Worm (Caenorhabditis elegans) whole organism, late embryonic: ENCODE measurements around the gene R102.10.

Experiments used
- C08G9.2 ChIP-seq: sonication (generic microtip); optimal IDR thresholded peaks from 2 replicates; lab custom pipeline; 2016; ENCODE audit warnings: mild to moderate bottlenecking, missing genetic modification characterization, moderate library complexity, missing compliant biosample characterization
- F13H6.1 ChIP-seq: sonication (generic microtip); optimal IDR thresholded peaks from 2 replicates; lab custom pipeline; 2016; ENCODE audit warnings: missing genetic modification characterization, missing compliant biosample characterization
- K02D7.2 ChIP-seq: sonication (generic microtip); optimal IDR thresholded peaks from 2 replicates; lab custom pipeline; 2017; ENCODE audit warnings: mild to moderate bottlenecking, missing genetic modification characterization, missing compliant biosample characterization
- ahr-1 ChIP-seq: sonication (generic microtip); optimal IDR thresholded peaks from 2 replicates; lab custom pipeline; 2016; ENCODE audit warnings: missing genetic modification characterization, missing compliant biosample characterization
- ceh-18 ChIP-seq: sonication (generic microtip); optimal IDR thresholded peaks from 2 replicates; lab custom pipeline; 2016; ENCODE audit warnings: missing genetic modification characterization, missing compliant biosample characterization
- ceh-22 ChIP-seq: sonication (generic microtip); optimal IDR thresholded peaks from 2 replicates; lab custom pipeline; 2017; ENCODE audit warnings: missing biosample characterization, missing genetic modification characterization
- ceh-24 ChIP-seq: sonication (generic microtip); optimal IDR thresholded peaks from 2 replicates; lab custom pipeline; 2016; ENCODE audit warnings: mild to moderate bottlenecking, missing genetic modification characterization, missing compliant biosample characterization
- ceh-30 ChIP-seq: fragments of 150-350 bp; optimal IDR thresholded peaks from 2 replicates; lab custom pipeline; 2014; ENCODE audit warnings: missing biosample characterization, missing genetic modification characterization
- ceh-31 ChIP-seq: sonication (generic microtip); optimal IDR thresholded peaks from 2 replicates; lab custom pipeline; 2016; ENCODE audit warnings: missing genetic modification characterization, missing compliant biosample characterization
- ceh-45 ChIP-seq: fragments of 200-800 bp; sonication (Bioruptor generic); IDR thresholded peaks from 2 replicates; pipeline ENCODE4 v1.3.6; 2022; ENCODE audit warnings: missing genetic modification reagents, missing genetic modification characterization, missing compliant biosample characterization
- ceh-9 ChIP-seq: sonication (generic microtip); optimal IDR thresholded peaks from 2 replicates; lab custom pipeline; 2016; ENCODE audit warnings: mild to moderate bottlenecking, missing genetic modification characterization, inconsistent platforms, missing compliant biosample characterization
- dmd-4 ChIP-seq: sonication (generic microtip); optimal IDR thresholded peaks from 2 replicates; lab custom pipeline; 2016; ENCODE audit warnings: borderline replicate concordance, missing genetic modification characterization, missing compliant biosample characterization
- eyg-1 ChIP-seq: sonication (generic microtip); optimal IDR thresholded peaks from 2 replicates; lab custom pipeline; 2016; ENCODE audit warnings: missing genotype, missing genetic modification characterization, missing compliant biosample characterization
- fkh-10 ChIP-seq: fragments of 150-350 bp; optimal IDR thresholded peaks from 2 replicates; lab custom pipeline; 2014; ENCODE audit warnings: missing biosample characterization, missing genetic modification reagents, missing genetic modification characterization
- fkh-6 ChIP-seq: sonication (generic microtip); optimal IDR thresholded peaks from 2 replicates; lab custom pipeline; 2016; ENCODE audit warnings: missing genetic modification characterization, missing compliant biosample characterization
- hlh-13 ChIP-seq: fragments of 200-800 bp; sonication (Bioruptor generic); optimal IDR thresholded peaks from 2 replicates; lab custom pipeline; 2018; ENCODE audit warnings: mild to moderate bottlenecking, missing genetic modification characterization, missing compliant biosample characterization
- hlh-30 ChIP-seq: sonication (generic microtip); optimal IDR thresholded peaks from 2 replicates; lab custom pipeline; 2017; ENCODE audit warnings: antibody characterized with exemption, missing genetic modification characterization, missing compliant biosample characterization; ENCODE audit not compliant: insufficient read depth
- hlh-6 ChIP-seq: sonication (generic microtip); optimal IDR thresholded peaks from 2 replicates; lab custom pipeline; 2016; ENCODE audit warnings: missing genotype, missing genetic modification characterization, missing compliant biosample characterization
- hlh-8 ChIP-seq: sonication (generic microtip); optimal IDR thresholded peaks from 2 replicates; lab custom pipeline; 2016; ENCODE audit warnings: missing genotype, missing genetic modification characterization, missing compliant biosample characterization
- lin-11 ChIP-seq: fragments of 200-800 bp; sonication (Bioruptor generic); optimal IDR thresholded peaks from 2 replicates; lab custom pipeline; 2018; ENCODE audit warnings: mild to moderate bottlenecking, missing genetic modification characterization, missing compliant biosample characterization
- nfya-1 ChIP-seq: sonication (generic microtip); optimal IDR thresholded peaks from 2 replicates; lab custom pipeline; 2017; ENCODE audit warnings: missing genetic modification characterization, mild to moderate bottlenecking, missing compliant biosample characterization, antibody characterized with exemption, moderate library complexity
- nhr-11 ChIP-seq: fragments of 150-350 bp; optimal IDR thresholded peaks from 2 replicates; lab custom pipeline; 2014; ENCODE audit warnings: missing biosample characterization, missing genetic modification characterization
- npax-4 ChIP-seq: sonication (generic microtip); optimal IDR thresholded peaks from 2 replicates; lab custom pipeline; 2016; ENCODE audit warnings: missing genetic modification characterization, missing compliant biosample characterization
- pha-4 ChIP-seq: fragments of 150-350 bp; optimal IDR thresholded peaks from 2 replicates; lab custom pipeline; 2018; ENCODE audit warnings: missing biosample characterization, missing genetic modification reagents, missing genetic modification characterization
- pros-1 ChIP-seq: fragments of 150-350 bp; optimal IDR thresholded peaks from 2 replicates; lab custom pipeline; 2014; ENCODE audit warnings: missing biosample characterization, missing genetic modification reagents, missing genetic modification characterization
- ref-2 ChIP-seq: sonication (generic microtip); optimal IDR thresholded peaks from 2 replicates; lab custom pipeline; 2016; ENCODE audit warnings: missing genetic modification characterization, missing compliant biosample characterization
- rnt-1 ChIP-seq: sonication (generic microtip); optimal IDR thresholded peaks from 2 replicates; lab custom pipeline; 2016; ENCODE audit warnings: missing genetic modification characterization, missing compliant biosample characterization
- sox-2 ChIP-seq: fragments of 200-800 bp; sonication (Bioruptor generic); IDR thresholded peaks from 2 replicates; pipeline ENCODE4 v1.3.6; 2022; ENCODE audit warnings: missing genetic modification reagents, missing genetic modification characterization, missing compliant biosample characterization
- tbx-7 ChIP-seq: sonication (generic microtip); optimal IDR thresholded peaks from 2 replicates; lab custom pipeline; 2016; ENCODE audit warnings: missing genotype, missing genetic modification characterization, missing compliant biosample characterization
- ttx-3 ChIP-seq: sonication (generic microtip); optimal IDR thresholded peaks from 2 replicates; lab custom pipeline; 2016; ENCODE audit warnings: missing genetic modification reagents, missing genetic modification characterization, missing compliant biosample characterization
- unc-3 ChIP-seq, 2 experiments: fragments of 200-800 bp in 1 of 2; sonication (Bioruptor generic) in 1 of 2; sonication (generic microtip) in 1 of 2; conservative IDR thresholded peaks in 1 of 2; optimal IDR thresholded peaks in 1 of 2; 2 replicates each; pipeline versions ENCODE4 v1.3.6 to Lab custom; 2016 to 2022; ENCODE audit warnings: missing compliant biosample characterization in 2 of 2, missing genetic modification characterization in 2 of 2, missing genetic modification reagents in 1 of 2
- unc-42 ChIP-seq: sonication (generic microtip); optimal IDR thresholded peaks from 2 replicates; lab custom pipeline; 2016; ENCODE audit warnings: missing genotype, missing genetic modification characterization, missing compliant biosample characterization
- unc-55 ChIP-seq: sonication (generic microtip); optimal IDR thresholded peaks from 2 replicates; lab custom pipeline; 2017; ENCODE audit warnings: missing biosample characterization, missing genetic modification reagents, missing genetic modification characterization
- unc-86 ChIP-seq: sonication (generic microtip); optimal IDR thresholded peaks from 2 replicates; lab custom pipeline; 2016; ENCODE audit warnings: missing genetic modification characterization, missing compliant biosample characterization
- zip-5 ChIP-seq: sonication (generic microtip); optimal IDR thresholded peaks from 2 replicates; lab custom pipeline; 2016; ENCODE audit warnings: missing genetic modification characterization, missing compliant biosample characterization
- ztf-16 ChIP-seq: sonication (generic microtip); optimal IDR thresholded peaks from 2 replicates; lab custom pipeline; 2017; ENCODE audit warnings: missing genetic modification characterization, missing compliant biosample characterization

The R102.10 gene

DNA sequence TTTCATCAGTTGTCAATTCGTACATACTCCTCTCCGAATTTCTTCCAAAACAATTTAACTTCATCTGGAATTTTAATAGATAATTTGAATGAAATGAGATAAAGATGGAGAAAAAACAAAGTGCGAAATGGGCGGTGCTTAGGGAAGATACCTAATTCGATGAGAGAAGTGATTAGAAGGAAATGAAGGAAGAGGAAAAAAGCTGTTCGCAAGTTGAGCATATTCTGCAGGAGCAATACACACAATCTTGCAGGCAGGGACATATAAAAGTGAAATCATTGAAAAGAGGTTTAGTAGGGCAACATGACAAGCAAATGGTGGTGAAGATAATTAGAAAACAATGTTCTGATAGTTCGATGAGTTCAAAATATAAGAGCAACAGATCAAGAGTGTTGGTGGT lies 6.5 kb downstream of the R102.10 start, which contains the start of gene glb-21:
glb-21 (minus strand) TSS at position 66 of the 400 bp plus-strand sequence.
- TF ChIP-seq pros-1 (tag; lab: Kevin White, UChicago) (no peak), ceh-30 (tag; lab: Kevin White, UChicago) (no peak), zip-5 (tag; lab: Kevin White, UChicago) (no peak), nhr-11 (tag; lab: Kevin White, UChicago) (no peak), dmd-4 (tag; lab: Kevin White, UChicago) (no peak), pha-4 (tag; lab: Kevin White, UChicago) (no peak), npax-4 (tag; lab: Kevin White, UChicago) (no peak), unc-86 (no peak), sox-2 (GFP tag; lab: Robert Waterston, UW) (no peak), fkh-6 (no peak), ref-2 (tag; lab: Kevin White, UChicago) (no peak), rnt-1 (no peak), C08G9.2 (tag; lab: Kevin White, UChicago) (no peak), tbx-7 (tag; lab: Kevin White, UChicago) (no peak)

ce11 chrIV:10714594-10714993 lies 9.3 kb downstream of the R102.10 start:
- TF ChIP-seq fkh-10 (no peak), ceh-31 (peak; percentile 8), nfya-1 (tag; lab: Kevin White, UChicago) (peak; percentile 21)

DNA sequence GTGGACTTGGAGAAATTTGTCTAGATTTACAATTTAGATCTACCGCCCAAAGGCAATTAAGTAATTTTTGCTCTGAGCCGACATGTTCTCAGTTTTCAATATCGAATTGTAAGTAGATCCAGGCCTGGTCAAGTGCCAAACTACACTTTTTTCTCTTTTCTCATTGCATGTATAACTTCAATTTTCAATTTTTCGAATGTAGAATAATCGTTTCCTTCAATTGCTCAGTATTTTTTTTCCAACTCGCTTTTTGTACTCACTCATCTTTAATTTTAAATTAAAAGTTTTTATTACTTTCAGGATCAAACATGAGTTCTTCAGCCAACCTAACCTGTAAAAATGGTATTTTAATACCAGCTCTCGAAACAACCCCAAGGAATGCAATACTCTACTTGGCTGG lies 11.1 kb downstream of the R102.10 start, which contains the start of gene ncx-3:
ncx-3 (plus strand) TSS at position 301 of the 400 bp plus-strand sequence.
- TF ChIP-seq eyg-1 (no peak), ttx-3 (no peak), lin-11 (tag; lab: Kevin White, UChicago) (no peak), sox-2 (GFP tag; lab: Robert Waterston, UW) (no peak), ztf-16 (tag; lab: Kevin White, UChicago) (no peak), F13H6.1 (no peak), dmd-4 (tag; lab: Kevin White, UChicago) (no peak), zip-5 (tag; lab: Kevin White, UChicago) (no peak), hlh-13 (GFP tag; lab: Kevin White, UChicago) (no peak), unc-42 (tag; lab: Kevin White, UChicago) (no peak), hlh-8 (tag; lab: Kevin White, UChicago) (no peak), ceh-45 (GFP tag; lab: Robert Waterston, UW) (no peak), ceh-22 (no peak)

DNA sequence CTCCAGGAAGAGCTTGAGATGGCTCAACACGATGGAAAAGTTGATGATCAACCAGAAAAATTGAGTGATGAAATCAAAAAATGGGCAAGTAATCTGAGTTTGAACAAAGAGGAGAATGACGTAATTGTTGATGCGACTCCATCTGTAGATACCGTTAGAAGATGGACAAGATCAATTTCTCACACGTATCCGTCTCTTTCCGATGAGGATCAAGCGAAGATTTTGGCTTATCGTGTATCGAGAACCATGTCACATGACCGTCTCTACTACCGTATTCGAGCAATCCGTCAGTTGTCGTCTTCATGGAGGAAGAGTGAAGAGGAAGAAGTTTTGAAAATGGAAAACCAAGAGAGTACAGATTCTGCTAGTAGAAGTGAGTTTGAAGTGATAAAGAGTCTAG lies 12.8 kb downstream of the R102.10 start:
- TF ChIP-seq ceh-9 (tag; lab: Kevin White, UChicago) (no peak), dmd-4 (tag; lab: Kevin White, UChicago) (no peak), hlh-6 (tag; lab: Kevin White, UChicago) (no peak), hlh-30 (tag; lab: Kevin White, UChicago) (peak; percentile 38), nhr-11 (tag; lab: Kevin White, UChicago) (no peak)

DNA sequence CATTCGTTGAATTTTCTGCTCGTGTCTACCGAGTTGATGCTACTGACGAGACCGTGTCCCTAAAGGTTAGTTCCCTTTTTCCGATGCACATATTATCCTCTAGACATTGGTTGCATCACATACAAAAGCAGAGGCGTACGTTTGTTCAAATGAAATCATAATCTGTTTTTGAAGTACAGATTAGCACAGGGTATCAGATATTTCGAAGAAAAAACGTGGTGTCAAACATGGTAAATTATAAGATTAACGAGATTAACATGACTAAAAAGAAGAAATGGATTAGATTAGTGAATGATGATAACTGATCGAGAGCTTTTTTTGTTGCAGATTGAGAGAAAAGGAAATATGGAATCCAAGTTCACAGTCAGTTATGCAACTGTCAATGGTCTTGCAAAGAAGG lies 13.6 kb downstream of the R102.10 start:
- TF ChIP-seq tbx-7 (tag; lab: Kevin White, UChicago), result no peak
- no peak for TF ChIP-seq C08G9.2 (tag; lab: Kevin White, UChicago)

- TF ChIP-seq K02D7.2 (no peak), unc-55 (GFP tag; lab: Kevin White, UChicago) (no peak), ceh-18 (tag; lab: Kevin White, UChicago) (no peak), npax-4 (tag; lab: Kevin White, UChicago) (no peak), rnt-1 (no peak), ahr-1 (no peak), dmd-4 (tag; lab: Kevin White, UChicago) (no peak), nhr-11 (tag; lab: Kevin White, UChicago) (no peak), hlh-6 (tag; lab: Kevin White, UChicago) (no peak), ceh-30 (tag; lab: Kevin White, UChicago) (no peak), ceh-24 (no peak), unc-42 (tag; lab: Kevin White, UChicago) (no peak), hlh-13 (GFP tag; lab: Kevin White, UChicago) (no peak), unc-3 (GFP tag; conservative IDR thresholded peaks at IDR 0.05; lab: Robert Waterston, UW) (no peak), unc-3 (tag; optimal IDR thresholded peaks at IDR 0.05; lab: Kevin White, UChicago) (no peak), unc-86 (no peak), hlh-30 (tag; lab: Kevin White, UChicago) (no peak)
- TF ChIP-seq, all 69 proteins: peak for 0
These were observed 22.5 kb downstream of the R102.10 start, which contains the start of gene ZC168.2 for ce11 chrIV:10727734-10728133. Gene ZC168.2, plus strand, starts transcription at chrIV:10728034.
